Fruit fly (Drosophila melanogaster) whole organism, embryonic: Measurements from ENCODE around the gene CG10222.

Experiments
- Atf3 ChIP-seq: fragments of 200-800 bp; sonication (Bioruptor generic); optimal IDR thresholded peaks from 3 replicates; lab custom pipeline; 2016; ENCODE audit warnings: missing biosample characterization, missing genetic modification characterization
- Awh ChIP-seq: fragments of 200-800 bp; sonication (Bioruptor generic); IDR thresholded peaks from 2 replicates; pipeline ENCODE4, ENCODE4 v1.3.6; 2022; ENCODE audit warnings: missing biosample characterization, missing genetic modification characterization
- B-H1 ChIP-seq: fragments of 200-800 bp; sonication (Bioruptor generic); IDR thresholded peaks from 3 replicates; pipeline ENCODE4 v1.3.6; 2022; ENCODE audit warnings: missing biosample characterization, missing genetic modification characterization
- Bgb ChIP-seq: fragments of 200-800 bp; sonication (Bioruptor generic); IDR thresholded peaks from 2 replicates; pipeline ENCODE4 v1.3.6; 2022; ENCODE audit warnings: missing biosample characterization, missing genetic modification characterization; ENCODE audit not compliant: partially characterized antibody
- Bteb2 ChIP-seq: fragments of 200-800 bp; sonication (Bioruptor generic); optimal IDR thresholded peaks from 2 replicates; lab custom pipeline; 2016; ENCODE audit warnings: missing biosample characterization, missing genetic modification characterization
- CG10209 ChIP-seq: fragments of 200-800 bp; sonication (Bioruptor generic); optimal IDR thresholded peaks from 3 replicates; lab custom pipeline; 2017; ENCODE audit warnings: missing biosample characterization, mild to moderate bottlenecking, missing genetic modification characterization, missing genetic modification reagents
- CG10366 ChIP-seq: fragments of 200-800 bp; sonication (Bioruptor generic); IDR thresholded peaks from 2 replicates; pipeline ENCODE4 v1.3.6; 2022; ENCODE audit warnings: missing biosample characterization, missing genetic modification characterization
- CG11560 ChIP-seq: fragments of 200-800 bp; sonication (Bioruptor generic); IDR thresholded peaks from 3 replicates; pipeline ENCODE4 v1.3.6; 2022; ENCODE audit warnings: missing biosample characterization, missing genetic modification characterization
- CG12104 ChIP-seq: fragments of 200-800 bp; sonication (Bioruptor generic); optimal IDR thresholded peaks from 3 replicates; lab custom pipeline; 2016; ENCODE audit warnings: missing biosample characterization, missing genetic modification characterization
- CG13123 ChIP-seq: fragments of 200-800 bp; sonication (Bioruptor generic); optimal IDR thresholded peaks from 2 replicates; lab custom pipeline; 2016; ENCODE audit warnings: missing biosample characterization, missing genetic modification characterization
- CG14441 ChIP-seq: fragments of 200-800 bp; sonication (Bioruptor generic); IDR thresholded peaks from 2 replicates; pipeline ENCODE4 v1.3.6; 2022; ENCODE audit warnings: missing biosample characterization, missing genetic modification characterization
- CG17359 ChIP-seq: fragments of 200-800 bp; sonication (Bioruptor generic); optimal IDR thresholded peaks from 3 replicates; lab custom pipeline; 2018; ENCODE audit warnings: missing biosample characterization, mild to moderate bottlenecking, missing genetic modification characterization, moderate library complexity
- CG18011 ChIP-seq: fragments of 200-800 bp; sonication (Bioruptor generic); optimal IDR thresholded peaks from 2 replicates; lab custom pipeline; 2017; ENCODE audit warnings: missing biosample characterization, missing genetic modification characterization, mild to moderate bottlenecking, moderate library complexity, missing genotype
- CG18599 ChIP-seq: fragments of 200-800 bp; sonication (Bioruptor generic); optimal IDR thresholded peaks from 3 replicates; lab custom pipeline; 2017; ENCODE audit warnings: missing biosample characterization, missing genetic modification characterization, mild to moderate bottlenecking, moderate library complexity, missing genetic modification reagents
- CG2116 ChIP-seq: fragments of 200-800 bp; sonication (Bioruptor generic); optimal IDR thresholded peaks from 3 replicates; lab custom pipeline; 2018; ENCODE audit warnings: missing biosample characterization, mild to moderate bottlenecking, missing genetic modification characterization
- CG34224 ChIP-seq: fragments of 200-800 bp; sonication (Bioruptor generic); IDR thresholded peaks from 3 replicates; pipeline ENCODE4 v1.3.6; 2022; ENCODE audit warnings: missing biosample characterization, missing genetic modification characterization; ENCODE audit not compliant: partially characterized antibody
- CG6813 ChIP-seq: fragments of 200-800 bp; sonication (Bioruptor generic); optimal IDR thresholded peaks from 2 replicates; lab custom pipeline; 2017; ENCODE audit warnings: missing biosample characterization, missing genetic modification characterization, mild to moderate bottlenecking, moderate library complexity, missing genetic modification reagents
- CG7963 ChIP-seq: fragments of 200-800 bp; sonication (Bioruptor generic); IDR thresholded peaks from 3 replicates; pipeline ENCODE4 v1.3.6; 2022; ENCODE audit warnings: missing biosample characterization, missing genetic modification characterization; ENCODE audit not compliant: partially characterized antibody
- CG9609 ChIP-seq: fragments of 200-800 bp; sonication (Bioruptor generic); optimal IDR thresholded peaks from 3 replicates; lab custom pipeline; 2016; ENCODE audit warnings: missing biosample characterization, missing genetic modification characterization
- CG9797 ChIP-seq: fragments of 200-800 bp; sonication (Bioruptor generic); optimal IDR thresholded peaks from 3 replicates; lab custom pipeline; 2018; ENCODE audit warnings: missing biosample characterization, mild to moderate bottlenecking, missing genetic modification characterization
- Dip2 ChIP-seq: fragments of 200-800 bp; sonication (Bioruptor generic); IDR thresholded peaks from 2 replicates; pipeline ENCODE4 v1.3.6; 2022; ENCODE audit warnings: missing biosample characterization, missing genetic modification characterization
- Drgx ChIP-seq: fragments of 200-800 bp; sonication (Bioruptor generic); IDR thresholded peaks from 2 replicates; pipeline ENCODE4 v1.3.6; 2022; ENCODE audit warnings: missing biosample characterization, missing genetic modification characterization
- HLH3B ChIP-seq: fragments of 200-800 bp; sonication (Bioruptor generic); IDR thresholded peaks from 2 replicates; pipeline ENCODE4 v1.3.6; 2022; ENCODE audit warnings: missing biosample characterization, missing genetic modification characterization
- HmgD ChIP-seq: fragments of 200-800 bp; sonication (Bioruptor generic); optimal IDR thresholded peaks from 3 replicates; lab custom pipeline; 2016; ENCODE audit warnings: missing biosample characterization, missing genetic modification characterization
- Hr3 ChIP-seq: fragments of 200-800 bp; sonication (Bioruptor generic); optimal IDR thresholded peaks from 3 replicates; lab custom pipeline; 2016; ENCODE audit warnings: missing biosample characterization, missing genetic modification characterization
- Max ChIP-seq: fragments of 200-800 bp; sonication (Bioruptor generic); optimal IDR thresholded peaks from 2 replicates; lab custom pipeline; 2016; ENCODE audit warnings: missing biosample characterization, mild to moderate bottlenecking, missing genetic modification characterization
- NC2β ChIP-seq: fragments of 200-800 bp; sonication (Bioruptor generic); optimal IDR thresholded peaks from 2 replicates; lab custom pipeline; 2016; ENCODE audit warnings: missing biosample characterization, missing genetic modification characterization
- Neu2 ChIP-seq: fragments of 200-800 bp; sonication (Bioruptor generic); optimal IDR thresholded peaks from 3 replicates; lab custom pipeline; 2016; ENCODE audit warnings: missing biosample characterization, missing genetic modification characterization, borderline replicate concordance
- Scr ChIP-seq: fragments of 200-800 bp; sonication (Bioruptor generic); IDR thresholded peaks from 2 replicates; pipeline ENCODE4 v1.3.6; 2022; ENCODE audit warnings: missing biosample characterization, missing genetic modification characterization; ENCODE audit not compliant: partially characterized antibody
- Ssrp ChIP-seq: fragments of 200-800 bp; sonication (Bioruptor generic); optimal IDR thresholded peaks from 2 replicates; lab custom pipeline; 2018; ENCODE audit warnings: missing biosample characterization, mild to moderate bottlenecking, missing genetic modification characterization, moderate library complexity
- Xbp1 ChIP-seq: fragments of 200-800 bp; sonication (Bioruptor generic); optimal IDR thresholded peaks from 3 replicates; lab custom pipeline; 2016; ENCODE audit warnings: missing biosample characterization, mild to moderate bottlenecking, missing genetic modification characterization
- al ChIP-seq: fragments of 200-800 bp; sonication (Bioruptor generic); IDR thresholded peaks from 2 replicates; pipeline ENCODE4 v1.3.6; 2022; ENCODE audit warnings: missing biosample characterization, missing genetic modification characterization
- bcd ChIP-seq: fragments of 200-800 bp; sonication (Bioruptor generic); optimal IDR thresholded peaks from 2 replicates; lab custom pipeline; 2017; ENCODE audit warnings: missing biosample characterization, mild to moderate bottlenecking, missing genetic modification characterization
- bsh ChIP-seq, 2 experiments: fragments of 200-800 bp; sonication (Bioruptor generic); optimal IDR thresholded peaks; 2 replicates each; lab custom pipeline; 2017 to 2018; ENCODE audit warnings: mild to moderate bottlenecking in 2 of 2, missing biosample characterization in 2 of 2, missing genetic modification characterization in 2 of 2, moderate library complexity in 1 of 2
- cad ChIP-seq: fragments of >200 bp; optimal IDR thresholded peaks from 2 replicates; lab custom pipeline; 2017; ENCODE audit warnings: missing biosample characterization, missing genetic modification characterization
- chif ChIP-seq, 2 experiments: fragments of 200-800 bp; sonication (Bioruptor generic); optimal IDR thresholded peaks; 3 replicates each; lab custom pipeline; 2016; ENCODE audit warnings: missing biosample characterization in 2 of 2, missing genetic modification characterization in 2 of 2
- chn ChIP-seq: fragments of 200-800 bp; sonication (Bioruptor generic); optimal IDR thresholded peaks from 2 replicates; lab custom pipeline; 2016; ENCODE audit warnings: missing biosample characterization, missing genetic modification characterization
- croc ChIP-seq: fragments of 200-800 bp; sonication (Bioruptor generic); conservative IDR thresholded peaks from 3 replicates; pipeline ENCODE4 v1.3.6; 2022; ENCODE audit warnings: missing biosample characterization, missing genetic modification characterization
- en ChIP-seq: fragments of 200-800 bp; sonication (Bioruptor generic); optimal IDR thresholded peaks from 2 replicates; lab custom pipeline; 2016; ENCODE audit warnings: missing biosample characterization, missing genetic modification characterization
- gcm ChIP-seq: fragments of 200-800 bp; sonication (Bioruptor generic); optimal IDR thresholded peaks from 2 replicates; lab custom pipeline; 2019; ENCODE audit warnings: missing biosample characterization, mild to moderate bottlenecking, missing genetic modification characterization, moderate library complexity
- hbn ChIP-seq: fragments of 200-800 bp; sonication (Bioruptor generic); IDR thresholded peaks from 2 replicates; pipeline ENCODE4 v1.3.6; 2022; ENCODE audit warnings: missing biosample characterization, missing genetic modification characterization; ENCODE audit not compliant: partially characterized antibody
- hth ChIP-seq: fragments of >200 bp; optimal IDR thresholded peaks from 2 replicates; lab custom pipeline; 2017; ENCODE audit warnings: inconsistent platforms
- lmd ChIP-seq: fragments of 200-800 bp; sonication (Bioruptor generic); IDR thresholded peaks from 2 replicates; pipeline ENCODE4 v1.3.6; 2022; ENCODE audit warnings: missing biosample characterization, missing genetic modification characterization
- org-1 ChIP-seq: fragments of 200-800 bp; sonication (Bioruptor generic); optimal IDR thresholded peaks from 2 replicates; lab custom pipeline; 2017; ENCODE audit warnings: missing biosample characterization, missing genetic modification characterization
- sc ChIP-seq, 3 experiments: fragments of >200 bp in 2 of 3; fragments of 200-800 bp in 1 of 3; sonication (Bioruptor generic) in 1 of 3; optimal IDR thresholded peaks; 2 replicates in 2 of 3; 3 replicates in 1 of 3; lab custom pipeline; 2017; ENCODE audit warnings: mild to moderate bottlenecking in 1 of 3, missing biosample characterization in 1 of 3, missing genetic modification characterization in 1 of 3, missing genetic modification reagents in 1 of 3
- sima ChIP-seq: fragments of 200-800 bp; sonication (Bioruptor generic); optimal IDR thresholded peaks from 2 replicates; lab custom pipeline; 2016; ENCODE audit warnings: missing biosample characterization, missing genetic modification characterization
- sisA ChIP-seq: fragments of 200-800 bp; sonication (Bioruptor generic); IDR thresholded peaks from 2 replicates; pipeline ENCODE4 v1.3.6; 2022; ENCODE audit warnings: missing biosample characterization, missing genetic modification characterization
- stc ChIP-seq: fragments of 200-800 bp; sonication (Bioruptor generic); IDR thresholded peaks from 2 replicates; pipeline ENCODE4 v1.3.6; 2022; ENCODE audit warnings: missing biosample characterization, missing genetic modification characterization
- sug ChIP-seq: fragments of 200-800 bp; optimal IDR thresholded peaks from 2 replicates; lab custom pipeline; 2019; ENCODE audit warnings: missing biosample characterization, mild to moderate bottlenecking, missing genetic modification characterization, moderate library complexity
- vfl ChIP-seq: fragments of 200-800 bp; sonication (Bioruptor generic); optimal IDR thresholded peaks from 2 replicates; lab custom pipeline; 2016; ENCODE audit warnings: missing biosample characterization, missing genetic modification characterization
- zen2 ChIP-seq: fragments of 200-800 bp; sonication (Bioruptor generic); IDR thresholded peaks from 3 replicates; pipeline ENCODE4 v1.3.6; 2022; ENCODE audit warnings: missing biosample characterization, missing genetic modification characterization; ENCODE audit not compliant: partially characterized antibody

The CG10222 gene

DNA sequence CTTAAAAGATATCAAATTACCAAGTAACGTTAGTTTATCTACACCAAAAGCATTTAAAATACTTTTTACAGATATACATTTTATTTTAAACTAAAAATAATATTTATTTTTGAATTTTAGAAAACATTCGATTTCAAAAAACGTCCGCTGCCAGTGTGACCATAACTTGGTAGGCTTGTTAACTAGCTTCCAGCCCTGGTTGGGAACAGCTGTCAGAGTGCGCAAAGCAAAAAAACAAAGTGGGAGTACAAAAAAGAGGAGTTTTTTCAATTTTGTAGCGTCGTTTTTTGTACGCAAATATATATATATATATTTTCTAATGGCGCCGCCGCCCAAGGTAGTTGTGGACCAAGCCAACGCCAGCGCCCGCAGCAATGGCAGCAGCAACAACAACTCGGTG, 30.1 kb upstream of the CG10222 start, which contains the start of gene cmb (continued):
- TF ChIP-seq CG18599 (GFP tag; lab: Kevin White, UChicago), result no peak
- TF ChIP-seq Hr3 (GFP tag; lab: Kevin White, UChicago), result no peak
- TF ChIP-seq Ssrp, result no peak
- TF ChIP-seq croc (GFP tag; lab: Robert Waterston, UW), result no peak
- TF ChIP-seq hbn (GFP tag; lab: Robert Waterston, UW), result no peak
- TF ChIP-seq hth, result no peak
- no peak for TF ChIP-seq vfl (GFP tag; lab: Kevin White, UChicago)
- TF ChIP-seq Drgx (GFP tag; lab: Robert Waterston, UW), result peak; percentile 90
- no peak for TF ChIP-seq Bgb (GFP tag; lab: Robert Waterston, UW)
- no peak for TF ChIP-seq cad (GFP tag; lab: Kevin White, UChicago)
- no peak for TF ChIP-seq CG34224
- TF ChIP-seq al (GFP tag; lab: Robert Waterston, UW), result no peak
- TF ChIP-seq sc (optimal IDR thresholded peaks at IDR 0.05; lab: Kevin White, UChicago), result no peak
- TF ChIP-seq sc (GFP tag; optimal IDR thresholded peaks at IDR 0.05; lab: Kevin White, UChicago), result no peak
- peak in 1 of 2 experiments; percentile 95 for TF ChIP-seq bsh (GFP tag; optimal IDR thresholded peaks at IDR 0.05; lab: Kevin White, UChicago)
- no peak for TF ChIP-seq sisA (GFP tag; lab: Robert Waterston, UW)
- no peak for TF ChIP-seq sima (GFP tag; lab: Kevin White, UChicago)
- no peak for TF ChIP-seq B-H1 (GFP tag; lab: Robert Waterston, UW)
- no peak for TF ChIP-seq HmgD (GFP tag; lab: Kevin White, UChicago)
- TF ChIP-seq Neu2 (GFP tag; lab: Kevin White, UChicago), result no peak
- no peak for TF ChIP-seq CG9609 (GFP tag; lab: Kevin White, UChicago)
- TF ChIP-seq chif (GFP tag; optimal IDR thresholded peaks at IDR 0.05; lab: Kevin White, UChicago), result no peak
- no peak for TF ChIP-seq Awh
- no peak for TF ChIP-seq CG10366 (GFP tag; lab: Robert Waterston, UW)
- TF ChIP-seq zen2, result no peak
- no peak for TF ChIP-seq Bteb2 (GFP tag; lab: Kevin White, UChicago)
- TF ChIP-seq CG7963, result no peak
- TF ChIP-seq CG12104 (GFP tag; lab: Kevin White, UChicago), result no peak
- TF ChIP-seq CG18011 (GFP tag; lab: Kevin White, UChicago), result no peak
- TF ChIP-seq Xbp1 (GFP tag; lab: Kevin White, UChicago), result no peak
- TF ChIP-seq CG9797, result peak; percentile 69
- TF ChIP-seq CG10209, result no peak
- no peak for TF ChIP-seq CG17359 (tag; lab: Kevin White, UChicago)
- TF ChIP-seq sug, result no peak
- no peak for TF ChIP-seq chn (GFP tag; lab: Kevin White, UChicago)
- TF ChIP-seq CG14441, result no peak
- TF ChIP-seq bcd (GFP tag; lab: Kevin White, UChicago), result no peak
- TF ChIP-seq lmd (GFP tag; lab: Robert Waterston, UW), result no peak
- no peak for TF ChIP-seq Dip2 (GFP tag; lab: Robert Waterston, UW)
- no peak for TF ChIP-seq CG13123
- TF ChIP-seq CG2116 (GFP tag; lab: Kevin White, UChicago), result peak; percentile 18
- TF ChIP-seq CG6813 (GFP tag; lab: Kevin White, UChicago), result no peak
- no peak for TF ChIP-seq CG11560 (tag; lab: Robert Waterston, UW)
- no peak for TF ChIP-seq gcm
- no peak for TF ChIP-seq en (GFP tag; lab: Kevin White, UChicago)
- TF ChIP-seq NC2β (GFP tag; lab: Kevin White, UChicago), result no peak
- TF ChIP-seq org-1 (GFP tag; lab: Kevin White, UChicago), result no peak
- TF ChIP-seq Max (GFP tag; lab: Kevin White, UChicago), result no peak
- 0 out of 2 replicates have a peak, but pooled peaks have one; percentile 16 for TF ChIP-seq Scr (GFP tag; lab: Robert Waterston, UW)
- TF ChIP-seq HLH3B (GFP tag; lab: Robert Waterston, UW), result no peak
- no peak for TF ChIP-seq Atf3 (GFP tag; lab: Kevin White, UChicago)
- no peak for TF ChIP-seq stc (GFP tag; lab: Robert Waterston, UW)
